Worm (Caenorhabditis elegans) whole organism, L4 larva: ENCODE results near the gene npp-5.
A peak's percentile ranks its signal among the peaks of the same experiment; 100 is the strongest.

Source experiments
- F37D6.2 ChIP-seq: sonication (generic microtip); optimal IDR thresholded peaks from 2 replicates; lab custom pipeline; 2016; ENCODE audit warnings: mild to moderate bottlenecking, missing genetic modification characterization, missing compliant biosample characterization
- ama-1 ChIP-seq: fragments of 150-350 bp; optimal IDR thresholded peaks from 2 replicates; lab custom pipeline; 2014; ENCODE audit warnings: inconsistent platforms, mixed read lengths
- attf-4 ChIP-seq: sonication (generic microtip); optimal IDR thresholded peaks from 3 replicates; lab custom pipeline; 2017; ENCODE audit warnings: missing biosample characterization, missing genetic modification characterization
- daf-12 ChIP-seq: fragments of 150-350 bp; optimal IDR thresholded peaks from 2 replicates; lab custom pipeline; 2014; ENCODE audit warnings: missing biosample characterization, missing genetic modification reagents, missing genetic modification characterization
- daf-16 ChIP-seq, 3 experiments: sonication (generic microtip); optimal IDR thresholded peaks; 2 replicates each; lab custom pipeline; 2016 to 2017; ENCODE audit warnings: missing genetic modification characterization in 3 of 3, missing genetic modification reagents in 3 of 3, mild to moderate bottlenecking in 2 of 3, missing compliant biosample characterization in 2 of 3, missing biosample characterization in 1 of 3, moderate library complexity in 1 of 3
- hlh-30 ChIP-seq: sonication (generic microtip); optimal IDR thresholded peaks from 2 replicates; lab custom pipeline; 2017; ENCODE audit warnings: antibody characterized with exemption, mild to moderate bottlenecking, missing genetic modification characterization, missing compliant biosample characterization; ENCODE audit not compliant: insufficient read depth
- nhr-11 ChIP-seq: fragments of 150-350 bp; optimal IDR thresholded peaks from 2 replicates; lab custom pipeline; 2014; ENCODE audit warnings: missing biosample characterization, missing genetic modification characterization
- pqm-1 ChIP-seq: sonication (generic microtip); optimal IDR thresholded peaks from 2 replicates; lab custom pipeline; 2017; ENCODE audit warnings: missing biosample characterization, missing genetic modification characterization
- ztf-11 ChIP-seq: fragments of 150-350 bp; optimal IDR thresholded peaks from 2 replicates; lab custom pipeline; 2014; ENCODE audit warnings: missing biosample characterization, missing genetic modification characterization

DNA sequence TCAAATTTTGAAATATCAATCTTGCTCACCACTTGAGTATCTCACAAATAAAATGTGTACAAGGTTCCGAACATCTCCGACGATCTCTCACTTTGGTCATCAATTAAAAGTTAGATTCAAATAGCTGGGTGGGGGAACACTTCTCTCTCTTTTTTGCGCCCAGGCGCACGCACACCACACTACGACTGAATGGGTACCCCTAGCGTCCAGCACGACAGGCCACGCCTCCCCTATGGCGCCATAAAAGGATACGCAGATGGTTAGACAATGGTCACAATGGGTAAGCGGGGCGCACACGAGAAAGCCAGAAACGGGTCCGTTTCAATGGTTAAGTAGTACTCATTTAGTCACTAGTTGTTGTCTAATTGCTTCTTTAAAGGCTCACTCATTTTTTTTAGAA, 30.3 kb upstream of the npp-5 start:
- TF ChIP-seq attf-4 (tag; lab: Kevin White, UChicago) (no peak), hlh-30 (tag; lab: Kevin White, UChicago) (peak; percentile 28), nhr-11 (tag; lab: Kevin White, UChicago) (no peak), F37D6.2 (tag; lab: Kevin White, UChicago) (no peak), ztf-11 (tag; lab: Kevin White, UChicago) (no peak), ama-1 (lab: Kevin White, UChicago) (no peak), daf-12 (tag; lab: Kevin White, UChicago) (no peak), pqm-1 (tag; lab: Kevin White, UChicago) (no peak), daf-16 (GFP tag; optimal IDR thresholded peaks at IDR 0.05; lab: Kevin White, UChicago) (no peak), daf-16 (tag; optimal IDR thresholded peaks at IDR 0.05; lab: Kevin White, UChicago) (no peak)
